Fruit fly (Drosophila melanogaster) whole organism, embryonic: ENCODE measurements around the gene mld.

Experiments
- Blimp-1 ChIP-seq: fragments of 200-800 bp; sonication (Bioruptor generic); optimal IDR thresholded peaks from 3 replicates; lab custom pipeline; 2018; ENCODE audit warnings: missing biosample characterization, missing genetic modification characterization, mild to moderate bottlenecking, moderate library complexity, missing genetic modification reagents
- Bteb2 ChIP-seq: fragments of 200-800 bp; sonication (Bioruptor generic); optimal IDR thresholded peaks from 2 replicates; lab custom pipeline; 2016; ENCODE audit warnings: missing biosample characterization, missing genetic modification characterization
- CG1233 ChIP-seq: fragments of 200-800 bp; sonication (Bioruptor generic); optimal IDR thresholded peaks from 4 replicates; lab custom pipeline; 2018; ENCODE audit warnings: missing biosample characterization, mild to moderate bottlenecking, missing genetic modification characterization
- CG14860 ChIP-seq: fragments of 200-800 bp; sonication (Bioruptor generic); IDR thresholded peaks from 3 replicates; pipeline ENCODE4 v1.3.6; 2022; ENCODE audit warnings: missing biosample characterization, missing genetic modification characterization; ENCODE audit not compliant: partially characterized antibody
- CG1602 ChIP-seq: fragments of 200-800 bp; sonication (Bioruptor generic); optimal IDR thresholded peaks from 3 replicates; lab custom pipeline; 2016; ENCODE audit warnings: missing biosample characterization, missing genetic modification characterization
- CG17361 ChIP-seq: fragments of 200-800 bp; sonication (Bioruptor generic); IDR thresholded peaks from 3 replicates; pipeline ENCODE4 v1.3.6; 2022; ENCODE audit warnings: missing biosample characterization, missing genetic modification characterization
- CG17802 ChIP-seq: fragments of 200-800 bp; sonication (Bioruptor generic); optimal IDR thresholded peaks from 2 replicates; lab custom pipeline; 2018; ENCODE audit warnings: missing biosample characterization, mild to moderate bottlenecking, missing genetic modification characterization, moderate library complexity
- CG18764 ChIP-seq: fragments of 200-800 bp; sonication (Bioruptor generic); optimal IDR thresholded peaks from 3 replicates; lab custom pipeline; 2016; ENCODE audit warnings: missing biosample characterization, missing genetic modification characterization
- CG2199 ChIP-seq: fragments of 200-800 bp; sonication (Bioruptor generic); IDR thresholded peaks from 3 replicates; pipeline ENCODE4 v1.3.6; 2022; ENCODE audit warnings: missing biosample characterization, missing genetic modification characterization
- CG30020 ChIP-seq: fragments of 200-800 bp; optimal IDR thresholded peaks from 2 replicates; lab custom pipeline; 2019; ENCODE audit warnings: missing biosample characterization, mild to moderate bottlenecking, missing genetic modification characterization, moderate library complexity
- CG30403 ChIP-seq: fragments of 200-800 bp; sonication (Bioruptor generic); optimal IDR thresholded peaks from 3 replicates; lab custom pipeline; 2016; ENCODE audit warnings: missing biosample characterization, missing genetic modification characterization
- CG31441 ChIP-seq: fragments of 200-800 bp; sonication (Bioruptor generic); IDR thresholded peaks from 2 replicates; pipeline ENCODE4 v1.3.6; 2022; ENCODE audit warnings: missing biosample characterization, missing genetic modification characterization
- CG3281 ChIP-seq: fragments of 200-800 bp; sonication (Bioruptor generic); optimal IDR thresholded peaks from 3 replicates; lab custom pipeline; 2017; ENCODE audit warnings: missing biosample characterization, mild to moderate bottlenecking, missing genetic modification characterization
- CG3847 ChIP-seq: fragments of 200-800 bp; sonication (Bioruptor generic); IDR thresholded peaks from 2 replicates; pipeline ENCODE4 v1.3.6; 2022; ENCODE audit warnings: missing biosample characterization, missing genetic modification characterization
- CG4617 ChIP-seq: fragments of 200-800 bp; sonication (Bioruptor generic); optimal IDR thresholded peaks from 3 replicates; lab custom pipeline; 2016; ENCODE audit warnings: missing biosample characterization, missing genetic modification characterization, borderline replicate concordance
- CG6272 ChIP-seq: fragments of 200-800 bp; sonication (Bioruptor generic); IDR thresholded peaks from 2 replicates; pipeline ENCODE4 v1.3.6; 2022; ENCODE audit warnings: missing biosample characterization, missing genetic modification characterization
- CG7372 ChIP-seq: fragments of 200-800 bp; sonication (Bioruptor generic); IDR thresholded peaks from 2 replicates; pipeline ENCODE4 v1.3.6; 2022; ENCODE audit warnings: missing biosample characterization, missing genetic modification characterization
- CG7963 ChIP-seq: fragments of 200-800 bp; sonication (Bioruptor generic); IDR thresholded peaks from 3 replicates; pipeline ENCODE4 v1.3.6; 2022; ENCODE audit warnings: missing biosample characterization, missing genetic modification characterization; ENCODE audit not compliant: partially characterized antibody
- CG9215 ChIP-seq: fragments of 200-800 bp; sonication (Bioruptor generic); IDR thresholded peaks from 2 replicates; pipeline ENCODE4 v1.3.6; 2022; ENCODE audit warnings: missing biosample characterization, missing genetic modification characterization
- Dek ChIP-seq: fragments of 200-800 bp; sonication (Bioruptor generic); optimal IDR thresholded peaks from 3 replicates; lab custom pipeline; 2019; ENCODE audit warnings: missing biosample characterization, mild to moderate bottlenecking, missing genetic modification characterization, moderate library complexity
- Dref ChIP-seq: fragments of 200-800 bp; sonication (Bioruptor generic); IDR thresholded peaks from 2 replicates; pipeline ENCODE4 v1.3.6; 2022; ENCODE audit warnings: missing biosample characterization, missing genetic modification characterization
- Eip74EF ChIP-seq, 2 experiments: fragments of 200-800 bp in 1 of 2; fragments of >200 bp in 1 of 2; sonication (Bioruptor generic) in 1 of 2; optimal IDR thresholded peaks; 2 replicates each; lab custom pipeline; 2017 to 2019; ENCODE audit warnings: missing biosample characterization in 2 of 2, missing genetic modification characterization in 2 of 2, mild to moderate bottlenecking in 1 of 2, moderate library complexity in 1 of 2
- H2.0 ChIP-seq: fragments of 200-800 bp; sonication (Bioruptor generic); IDR thresholded peaks from 2 replicates; pipeline ENCODE4 v1.3.6; 2022; ENCODE audit warnings: missing biosample characterization, missing genetic modification characterization
- HmgD ChIP-seq: fragments of 200-800 bp; sonication (Bioruptor generic); optimal IDR thresholded peaks from 3 replicates; lab custom pipeline; 2016; ENCODE audit warnings: missing biosample characterization, missing genetic modification characterization
- Lpt ChIP-seq: fragments of >200 bp; optimal IDR thresholded peaks from 2 replicates; lab custom pipeline; 2018; ENCODE audit warnings: missing biosample characterization, missing genetic modification characterization
- Mrtf ChIP-seq: fragments of 200-800 bp; sonication (Bioruptor generic); IDR thresholded peaks from 3 replicates; pipeline ENCODE4 v1.3.6; 2022; ENCODE audit warnings: missing biosample characterization, missing genetic modification characterization
- Myb ChIP-seq: fragments of 200-800 bp; sonication (Bioruptor generic); optimal IDR thresholded peaks from 2 replicates; lab custom pipeline; 2016; ENCODE audit warnings: missing biosample characterization, missing genetic modification characterization
- NFAT ChIP-seq: fragments of 200-800 bp; sonication (Bioruptor generic); IDR thresholded peaks from 2 replicates; pipeline ENCODE4 v1.3.6; 2022; ENCODE audit warnings: missing biosample characterization, missing genetic modification characterization
- NK7.1 ChIP-seq: fragments of 200-800 bp; sonication (Bioruptor generic); optimal IDR thresholded peaks from 3 replicates; lab custom pipeline; 2016; ENCODE audit warnings: missing biosample characterization, missing genetic modification characterization
- Opbp ChIP-seq: fragments of 200-800 bp; sonication (Bioruptor generic); IDR thresholded peaks from 3 replicates; pipeline ENCODE4 v1.3.6; 2022; ENCODE audit warnings: missing biosample characterization, missing genetic modification characterization; ENCODE audit not compliant: partially characterized antibody
- Ptx1 ChIP-seq: fragments of 200-800 bp; sonication (Bioruptor generic); IDR thresholded peaks from 2 replicates; pipeline ENCODE4 v1.3.6; 2022; ENCODE audit warnings: missing biosample characterization, missing genetic modification characterization
- Sox100B ChIP-seq: fragments of 200-800 bp; sonication (Bioruptor generic); optimal IDR thresholded peaks from 3 replicates; lab custom pipeline; 2018; ENCODE audit warnings: missing biosample characterization, mild to moderate bottlenecking, missing genetic modification characterization
- Usf ChIP-seq: fragments of 200-800 bp; sonication (Bioruptor generic); optimal IDR thresholded peaks from 2 replicates; lab custom pipeline; 2017; ENCODE audit warnings: missing genotype, missing biosample characterization, missing genetic modification characterization
- ab ChIP-seq: fragments of 200-800 bp; sonication (Bioruptor generic); optimal IDR thresholded peaks from 2 replicates; lab custom pipeline; 2016; ENCODE audit warnings: missing biosample characterization, missing genetic modification characterization
- ash1 ChIP-seq: fragments of 200-800 bp; sonication (Bioruptor generic); optimal IDR thresholded peaks from 2 replicates; lab custom pipeline; 2018; ENCODE audit warnings: missing biosample characterization, mild to moderate bottlenecking, missing genetic modification characterization
- chif ChIP-seq, 2 experiments: fragments of 200-800 bp; sonication (Bioruptor generic); optimal IDR thresholded peaks; 3 replicates each; lab custom pipeline; 2016; ENCODE audit warnings: missing biosample characterization in 2 of 2, missing genetic modification characterization in 2 of 2
- eve ChIP-seq, 2 experiments: fragments of >200 bp; optimal IDR thresholded peaks; 2 replicates each; lab custom pipeline; 2017; ENCODE audit warnings: missing biosample characterization in 2 of 2, missing genetic modification characterization in 2 of 2
- fd3F ChIP-seq: fragments of 200-800 bp; sonication (Bioruptor generic); optimal IDR thresholded peaks from 2 replicates; lab custom pipeline; 2018; ENCODE audit warnings: missing biosample characterization, mild to moderate bottlenecking, missing genetic modification characterization, moderate library complexity
- gro ChIP-seq: fragments of 200-800 bp; sonication (Bioruptor generic); optimal IDR thresholded peaks from 2 replicates; lab custom pipeline; 2016; ENCODE audit warnings: missing biosample characterization, missing genetic modification characterization
- jumu ChIP-seq: fragments of 200-800 bp; sonication (Bioruptor generic); optimal IDR thresholded peaks from 3 replicates; lab custom pipeline; 2016; ENCODE audit warnings: missing biosample characterization, missing genetic modification characterization
- lilli ChIP-seq: fragments of 200-800 bp; sonication (Bioruptor generic); optimal IDR thresholded peaks from 3 replicates; lab custom pipeline; 2016; ENCODE audit warnings: missing biosample characterization, missing genetic modification characterization
- pan ChIP-seq, 4 experiments: fragments of >200 bp in 3 of 4; fragments of 200-800 bp in 1 of 4; sonication (Bioruptor generic) in 1 of 4; optimal IDR thresholded peaks in 3 of 4; IDR thresholded peaks in 1 of 4; 2 replicates each; pipeline versions ENCODE4 v1.3.6 to Lab custom; 2017 to 2022; ENCODE audit warnings: missing biosample characterization in 2 of 4, missing genetic modification characterization in 2 of 4, mixed read lengths in 1 of 4
- pfk ChIP-seq: fragments of 200-800 bp; sonication (Bioruptor generic); optimal IDR thresholded peaks from 2 replicates; lab custom pipeline; 2018; ENCODE audit warnings: missing biosample characterization, mild to moderate bottlenecking, missing genetic modification characterization, moderate library complexity
- pita ChIP-seq: fragments of 200-800 bp; sonication (Bioruptor generic); optimal IDR thresholded peaks from 2 replicates; lab custom pipeline; 2017; ENCODE audit warnings: missing biosample characterization, mild to moderate bottlenecking, missing genetic modification characterization
- prd ChIP-seq, 3 experiments: fragments of >200 bp in 2 of 3; fragments of 200-800 bp in 1 of 3; sonication (Bioruptor generic) in 1 of 3; optimal IDR thresholded peaks in 2 of 3; IDR thresholded peaks in 1 of 3; 2 replicates in 2 of 3; 3 replicates in 1 of 3; pipeline versions ENCODE4 v1.3.6 to Lab custom; 2017 to 2022; ENCODE audit warnings: missing biosample characterization in 1 of 3, missing genetic modification characterization in 1 of 3
- rib ChIP-seq: fragments of 200-800 bp; sonication (Bioruptor generic); IDR thresholded peaks from 2 replicates; pipeline ENCODE4 v1.3.6; 2022; ENCODE audit warnings: missing biosample characterization, missing genetic modification characterization
- sisA ChIP-seq: fragments of 200-800 bp; sonication (Bioruptor generic); IDR thresholded peaks from 2 replicates; pipeline ENCODE4 v1.3.6; 2022; ENCODE audit warnings: missing biosample characterization, missing genetic modification characterization
- sob ChIP-seq: fragments of 200-800 bp; sonication (Bioruptor generic); IDR thresholded peaks from 2 replicates; pipeline ENCODE4 v1.3.6; 2022; ENCODE audit warnings: missing biosample characterization, missing genetic modification characterization
- ssp ChIP-seq: fragments of 200-800 bp; sonication (Bioruptor generic); IDR thresholded peaks from 2 replicates; pipeline ENCODE4 v1.3.6; 2022; ENCODE audit warnings: missing biosample characterization, missing genetic modification characterization
- tin ChIP-seq: fragments of 200-800 bp; sonication (Bioruptor generic); optimal IDR thresholded peaks from 3 replicates; lab custom pipeline; 2016; ENCODE audit warnings: missing biosample characterization, missing genetic modification characterization
- zen ChIP-seq: fragments of 200-800 bp; sonication (Bioruptor generic); optimal IDR thresholded peaks from 3 replicates; lab custom pipeline; 2018; ENCODE audit warnings: missing biosample characterization, mild to moderate bottlenecking, missing genetic modification characterization, moderate library complexity

Gene mld

dm6 chr3R:24574123-24574522 lies 11.3 kb upstream of the mld start (continued):
- TF ChIP-seq CG14860 (GFP tag; lab: Robert Waterston, UW): no peak
- TF ChIP-seq CG18764 (GFP tag; lab: Kevin White, UChicago): no peak
- TF ChIP-seq gro: no peak
- no peak for TF ChIP-seq prd (optimal IDR thresholded peaks at IDR 0.05; lab: Kevin White, UChicago)
- peak; percentile 36; the same call in 1 of the 3 replicates for TF ChIP-seq prd (GFP tag; IDR thresholded peaks at IDR 0.05; lab: Robert Waterston, UW)
- no peak for TF ChIP-seq CG2199 (GFP tag; lab: Robert Waterston, UW)
- no peak for TF ChIP-seq Dref (GFP tag; lab: Robert Waterston, UW)
- TF ChIP-seq Sox100B (GFP tag; lab: Kevin White, UChicago): peak; percentile 49
- no peak for TF ChIP-seq Usf
- TF ChIP-seq CG3847 (GFP tag; lab: Robert Waterston, UW): no peak
- TF ChIP-seq zen: no peak
- TF ChIP-seq NFAT: no peak
- TF ChIP-seq Mrtf: no peak
- peak in 1 of 2 experiments; percentile 42 for TF ChIP-seq Eip74EF (GFP tag; optimal IDR thresholded peaks at IDR 0.05; lab: Kevin White, UChicago)
- TF ChIP-seq sob (GFP tag; lab: Robert Waterston, UW): 0 out of 2 replicates have a peak, but pooled peaks have one; percentile 37
- no peak for TF ChIP-seq ash1 (GFP tag; lab: Kevin White, UChicago)
- no peak for TF ChIP-seq CG7372
- TF ChIP-seq CG4617 (GFP tag; lab: Kevin White, UChicago): no peak
- TF ChIP-seq jumu (GFP tag; lab: Kevin White, UChicago): no peak
- peak; percentile 63 for TF ChIP-seq CG17361 (GFP tag; lab: Robert Waterston, UW)
- TF ChIP-seq CG30403 (GFP tag; lab: Kevin White, UChicago): peak; percentile 55
- no peak for TF ChIP-seq HmgD (GFP tag; lab: Kevin White, UChicago)
- no peak for TF ChIP-seq NK7.1 (GFP tag; lab: Kevin White, UChicago)
- TF ChIP-seq tin (GFP tag; lab: Kevin White, UChicago): no peak
- TF ChIP-seq ssp (GFP tag; lab: Robert Waterston, UW): no peak
- TF ChIP-seq fd3F (GFP tag; lab: Kevin White, UChicago): peak; percentile 30
- no peak for TF ChIP-seq Opbp
- TF ChIP-seq lilli: peak; percentile 24
- TF ChIP-seq pfk: no peak
- TF ChIP-seq CG30020 (tag; lab: Kevin White, UChicago): no peak
- TF ChIP-seq sisA: no peak
- TF ChIP-seq Ptx1 (GFP tag; lab: Robert Waterston, UW): peak; percentile 40; the same call in 1 of the 2 replicates
- no peak for TF ChIP-seq pita (GFP tag; lab: Kevin White, UChicago)
- peak; percentile 68 for TF ChIP-seq Dek (tag; lab: Kevin White, UChicago)
- no peak for TF ChIP-seq CG7963 (GFP tag; lab: Robert Waterston, UW)
- TF ChIP-seq Bteb2 (GFP tag; lab: Kevin White, UChicago): peak; percentile 10
- no peak; the same call in 1 of the 2 replicates for TF ChIP-seq CG9215
- peak; percentile 43 for TF ChIP-seq CG1233 (GFP tag; lab: Kevin White, UChicago)
- no peak for TF ChIP-seq Myb (GFP tag; lab: Kevin White, UChicago)
- no peak for TF ChIP-seq CG1602 (GFP tag; lab: Kevin White, UChicago)
- peak in 1 of 2 experiments; percentile 43 for TF ChIP-seq eve (GFP tag; optimal IDR thresholded peaks at IDR 0.05; lab: Kevin White, UChicago)
- TF ChIP-seq pan (optimal IDR thresholded peaks at IDR 0.05; lab: Kevin White, UChicago): no peak
- no peak for TF ChIP-seq pan (GFP tag; optimal IDR thresholded peaks at IDR 0.05 in 1 of 2, IDR thresholded peaks at IDR 0.05 in 1 of 2)
- peak; percentile 24 for TF ChIP-seq Blimp-1
- peak; percentile 63 for TF ChIP-seq CG31441
- TF ChIP-seq CG6272 (GFP tag; lab: Robert Waterston, UW): no peak
- TF ChIP-seq rib (GFP tag; lab: Robert Waterston, UW): no peak
- TF ChIP-seq chif (GFP tag; optimal IDR thresholded peaks at IDR 0.05; lab: Kevin White, UChicago): no peak
- no peak for TF ChIP-seq ab (GFP tag; lab: Kevin White, UChicago)
- TF ChIP-seq Lpt (GFP tag; lab: Kevin White, UChicago): no peak
- TF ChIP-seq CG17802 (tag; lab: Kevin White, UChicago): no peak
- TF ChIP-seq CG3281 (GFP tag; lab: Kevin White, UChicago): peak; percentile 79
- no peak for TF ChIP-seq H2.0 (GFP tag; lab: Robert Waterston, UW)
